Fruit fly (Drosophila melanogaster) whole organism, adult: ENCODE measurements around the gene mtsh.

ENCODE experiments used
- CG1620 ChIP-seq: fragments of 200-800 bp; sonication (Bioruptor generic); optimal IDR thresholded peaks from 2 replicates; lab custom pipeline; 2016; ENCODE audit warnings: missing biosample characterization, missing genetic modification characterization
- CG5204 ChIP-seq: fragments of 200-800 bp; sonication (Bioruptor generic); optimal IDR thresholded peaks from 2 replicates; lab custom pipeline; 2016; ENCODE audit warnings: missing biosample characterization, missing genetic modification characterization
- CG7101 ChIP-seq: fragments of 200-800 bp; sonication (Bioruptor generic); optimal IDR thresholded peaks from 2 replicates; lab custom pipeline; 2018; ENCODE audit warnings: missing biosample characterization, mild to moderate bottlenecking, missing genetic modification characterization, moderate library complexity
- bab1 ChIP-seq: fragments of 200-800 bp; sonication (Bioruptor generic); optimal IDR thresholded peaks from 3 replicates; lab custom pipeline; 2019; ENCODE audit warnings: missing biosample characterization, mild to moderate bottlenecking, missing genetic modification characterization, moderate library complexity
- cic ChIP-seq: fragments of 200-800 bp; sonication (Bioruptor generic); optimal IDR thresholded peaks from 2 replicates; lab custom pipeline; 2017; ENCODE audit warnings: missing biosample characterization, mild to moderate bottlenecking, missing genetic modification characterization, moderate library complexity
- cnc ChIP-seq, 2 experiments: fragments of >200 bp; optimal IDR thresholded peaks; 2 replicates each; lab custom pipeline; 2017

- TF ChIP-seq cic (GFP tag; lab: Kevin White, UChicago) (peak; percentile 70), CG5204 (GFP tag; lab: Kevin White, UChicago) (no peak), cnc (optimal IDR thresholded peaks at IDR 0.05; lab: Kevin White, UChicago) (no peak), CG1620 (GFP tag; lab: Kevin White, UChicago) (peak; percentile 60), bab1 (no peak), CG7101 (peak; percentile 45)
Measured at dm6 chr2L:8365701-8366643, 46.3 kb upstream of the mtsh start, which contains the start of gene Pp2A-29B.
